Worm (Caenorhabditis elegans) whole organism, L3 larva: ENCODE data around the gene C49A9.2.

ENCODE experiments used
- ceh-16 ChIP-seq: sonication (generic microtip); optimal IDR thresholded peaks from 2 replicates; lab custom pipeline; 2017; ENCODE audit warnings: missing biosample characterization, missing genetic modification characterization
- ceh-28 ChIP-seq: fragments of 150-350 bp; optimal IDR thresholded peaks from 2 replicates; lab custom pipeline; 2014; ENCODE audit warnings: missing biosample characterization, missing genetic modification reagents, missing genetic modification characterization
- ceh-9 ChIP-seq: sonication (generic microtip); optimal IDR thresholded peaks from 2 replicates; lab custom pipeline; 2018; ENCODE audit warnings: missing biosample characterization, missing genetic modification characterization
- egl-27 ChIP-seq: sonication (generic microtip); optimal IDR thresholded peaks from 4 replicates; lab custom pipeline; 2017; ENCODE audit warnings: missing biosample characterization, missing genetic modification reagents, missing genetic modification characterization
- elt-1 ChIP-seq: fragments of 150-350 bp; optimal IDR thresholded peaks from 2 replicates; lab custom pipeline; 2014; ENCODE audit warnings: missing biosample characterization, missing genetic modification characterization
- elt-2 ChIP-seq: sonication (generic microtip); optimal IDR thresholded peaks from 2 replicates; lab custom pipeline; 2016; ENCODE audit warnings: missing genetic modification reagents, mild to moderate bottlenecking, missing genetic modification characterization, missing compliant biosample characterization
- eor-1 ChIP-seq, 2 experiments: fragments of 150-350 bp; optimal IDR thresholded peaks; 2 replicates each; lab custom pipeline; 2014 to 2018; ENCODE audit warnings: missing biosample characterization in 2 of 2, missing genetic modification characterization in 2 of 2
- fkh-10 ChIP-seq: sonication (generic microtip); optimal IDR thresholded peaks from 2 replicates; lab custom pipeline; 2017; ENCODE audit warnings: missing biosample characterization, missing genetic modification reagents, missing genetic modification characterization
- fkh-2 ChIP-seq: fragments of 150-350 bp; optimal IDR thresholded peaks from 2 replicates; lab custom pipeline; 2014; ENCODE audit warnings: missing biosample characterization, missing genetic modification reagents, missing genetic modification characterization
- fos-1 ChIP-seq: fragments of 150-350 bp; optimal IDR thresholded peaks from 2 replicates; lab custom pipeline; 2014; ENCODE audit warnings: missing biosample characterization, missing genetic modification characterization
- jun-1 ChIP-seq: fragments of 150-350 bp; optimal IDR thresholded peaks from 2 replicates; lab custom pipeline; 2014; ENCODE audit warnings: missing biosample characterization, missing genetic modification reagents, missing genetic modification characterization
- lin-15B ChIP-seq: fragments of 150-350 bp; optimal IDR thresholded peaks from 2 replicates; lab custom pipeline; 2014; ENCODE audit warnings: missing biosample characterization, missing genetic modification characterization
- lsy-12 ChIP-seq: sonication (generic microtip); optimal IDR thresholded peaks from 2 replicates; lab custom pipeline; 2016; ENCODE audit warnings: mild to moderate bottlenecking, missing genetic modification characterization, missing compliant biosample characterization
- mdl-1 ChIP-seq: fragments of 150-350 bp; optimal IDR thresholded peaks from 2 replicates; lab custom pipeline; 2014; ENCODE audit warnings: missing biosample characterization, missing genetic modification characterization
- nhr-23 ChIP-seq: fragments of 150-350 bp; optimal IDR thresholded peaks from 2 replicates; lab custom pipeline; 2014; ENCODE audit warnings: missing biosample characterization, missing genetic modification reagents, missing genetic modification characterization
- nhr-237 ChIP-seq: fragments of 150-350 bp; optimal IDR thresholded peaks from 2 replicates; lab custom pipeline; 2014; ENCODE audit warnings: missing biosample characterization, missing genetic modification characterization
- nhr-67 ChIP-seq: fragments of 150-350 bp; optimal IDR thresholded peaks from 2 replicates; lab custom pipeline; 2014; ENCODE audit warnings: missing biosample characterization, missing genetic modification characterization
- nhr-76 ChIP-seq: fragments of 150-350 bp; sonication (generic microtip); optimal IDR thresholded peaks from 5 replicates; lab custom pipeline; 2014; ENCODE audit warnings: missing biosample characterization, missing genetic modification characterization
- pha-4 ChIP-seq: fragments of 150-350 bp; optimal IDR thresholded peaks from 2 replicates; lab custom pipeline; 2014; ENCODE audit warnings: missing biosample characterization, missing genetic modification reagents, missing genetic modification characterization
- pqm-1 ChIP-seq: fragments of 150-350 bp; optimal IDR thresholded peaks from 2 replicates; lab custom pipeline; 2017; ENCODE audit warnings: missing biosample characterization, missing genetic modification characterization, inconsistent platforms
- skn-1 ChIP-seq: fragments of 150-350 bp; optimal IDR thresholded peaks from 2 replicates; lab custom pipeline; 2014; ENCODE audit warnings: missing biosample characterization, missing genetic modification characterization

The C49A9.2 gene

ce11 chrIV:6219429-6219828 lies 5.8 kb upstream of the C49A9.2 start, which contains the start of gene C49A9.4:
Gene C49A9.4 (plus strand): TSS chrIV:6219693.
- TF ChIP-seq fos-1 (tag; lab: Kevin White, UChicago) = no peak
- TF ChIP-seq nhr-67 (tag; lab: Kevin White, UChicago) = no peak
- no peak for TF ChIP-seq fkh-10 (GFP tag; lab: Kevin White, UChicago)
- TF ChIP-seq eor-1 (tag; optimal IDR thresholded peaks at IDR 0.05; lab: Kevin White, UChicago) = no peak
- TF ChIP-seq ceh-9 = no peak
- TF ChIP-seq elt-2 (tag; lab: Kevin White, UChicago) = peak; percentile 73
- TF ChIP-seq lsy-12 (tag; lab: Kevin White, UChicago) = no peak
- TF ChIP-seq pqm-1 = peak; percentile 39

ce11 chrIV:6220142-6220541 lies 5.1 kb upstream of the C49A9.2 start:
- peak; percentile 29 for TF ChIP-seq elt-2 (tag; lab: Kevin White, UChicago)

- TF ChIP-seq elt-2 (tag; lab: Kevin White, UChicago) (peak; percentile 75), skn-1 (tag; lab: Kevin White, UChicago) (no peak), pqm-1 (peak; percentile 44), nhr-23 (tag; lab: Kevin White, UChicago) (no peak), pha-4 (tag; lab: Kevin White, UChicago) (peak; percentile 6)
- TF ChIP-seq, all 47 proteins: peak for 3
Observed at ce11 chrIV:6221878-6222277, 3.4 kb upstream of the C49A9.2 start, which contains the start of gene C49A9.3. Gene C49A9.3 (plus strand): TSS chrIV:6222089.

DNA sequence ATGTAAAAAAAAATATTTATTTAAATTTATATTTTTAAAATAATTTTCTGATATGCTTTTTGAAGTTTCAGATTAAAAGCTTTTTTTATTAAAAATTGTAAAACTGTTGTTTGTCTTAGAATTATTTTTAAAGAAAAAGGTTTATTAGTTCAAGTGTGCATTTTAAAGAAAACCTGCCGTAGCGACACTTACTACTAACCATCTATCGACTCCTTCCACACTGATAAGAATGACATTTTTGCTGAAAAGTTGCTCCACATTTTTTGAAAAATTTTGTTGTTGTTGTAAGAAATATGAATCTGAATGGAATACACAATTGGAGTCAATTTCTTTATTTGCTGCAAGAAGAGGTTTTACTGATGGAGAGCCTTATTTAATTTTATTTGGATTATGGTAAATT lies 2.7 kb downstream of the C49A9.2 start, which contains the start of gene C49A9.1:
TSS of gene C49A9.1 (plus strand) at position 217 of the 400 bp plus-strand sequence.
- TF ChIP-seq elt-2 (tag; lab: Kevin White, UChicago) (peak; percentile 41), nhr-67 (tag; lab: Kevin White, UChicago) (no peak), lin-15B (tag; lab: Kevin White, UChicago) (no peak), jun-1 (tag; lab: Kevin White, UChicago) (no peak), nhr-76 (tag; lab: Kevin White, UChicago) (no peak), fkh-10 (GFP tag; lab: Kevin White, UChicago) (no peak)

ce11 chrIV:6230560-6231073 lies 5.4 kb downstream of the C49A9.2 start, which contains the start of gene F58F9.4:
Gene F58F9.4 (plus strand): TSS chrIV:6231023.
- no peak for TF ChIP-seq egl-27 (tag; lab: Kevin White, UChicago)
- TF ChIP-seq elt-2 (tag; lab: Kevin White, UChicago) = peak; percentile 43

- TF ChIP-seq pha-4 (tag; lab: Kevin White, UChicago) (peak; percentile 31), ceh-16 (tag; lab: Kevin White, UChicago) (no peak), pqm-1 (peak; percentile 81), elt-2 (tag; lab: Kevin White, UChicago) (peak; percentile 74)
Observed at ce11 chrIV:6232769-6233290, 7.6 kb downstream of the C49A9.2 start, which contains the start of gene F58F9.3. Gene F58F9.3 (plus strand): TSS chrIV:6233240.

- TF ChIP-seq fkh-2 (no peak), ceh-28 (tag; lab: Kevin White, UChicago) (no peak)
Observed at ce11 chrIV:6237508-6238227, 12.4 kb downstream of the C49A9.2 start, which contains the start of the genes F58F9.6 and F58F9.8. Gene F58F9.6 (minus strand): TSS chrIV:6237608. Gene F58F9.8 (plus strand): TSS chrIV:6238177.

- TF ChIP-seq nhr-23 (tag; lab: Kevin White, UChicago) = no peak
- TF ChIP-seq mdl-1 = no peak
Observed at ce11 chrIV:6239993-6240392, 14.8 kb downstream of the C49A9.2 start, which contains the start of gene F58F9.9. Gene F58F9.9 (plus strand): TSS chrIV:6240293.

DNA sequence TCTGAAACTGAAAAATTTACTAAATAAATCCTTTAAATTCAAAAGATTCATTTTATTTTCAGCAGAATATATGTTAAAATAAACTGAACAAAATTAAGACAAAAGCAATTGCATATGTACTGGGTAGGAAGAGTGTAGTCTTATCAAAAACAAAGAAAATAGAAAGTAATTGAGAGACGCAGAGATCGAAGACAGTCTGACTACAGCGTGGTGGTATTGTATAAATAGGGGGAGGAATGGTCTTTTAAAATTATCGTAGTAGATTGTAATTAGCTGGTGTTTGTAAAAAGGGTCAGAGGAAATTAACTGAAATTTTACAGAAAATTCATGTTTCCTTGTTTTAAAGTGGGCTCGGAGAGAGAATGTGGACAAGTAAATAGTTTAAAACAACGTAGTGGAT lies 23.2 kb downstream of the C49A9.2 start, which contains the start of gene acox-3:
TSS of gene acox-3 (minus strand) at position 7 of the 400 bp plus-strand sequence.
- peak; percentile 57 for TF ChIP-seq pqm-1
- TF ChIP-seq ceh-28 (tag; lab: Kevin White, UChicago) = peak; percentile 0
- peak; percentile 77 for TF ChIP-seq elt-2 (tag; lab: Kevin White, UChicago)
- TF ChIP-seq nhr-237 (tag; lab: Kevin White, UChicago) = no peak
- TF ChIP-seq elt-1 (tag; lab: Kevin White, UChicago) = no peak
- TF ChIP-seq pha-4 (tag; lab: Kevin White, UChicago) = peak; percentile 43
